Worm (Caenorhabditis elegans): ENCODE results near the gene F46B3.15.

DNA sequence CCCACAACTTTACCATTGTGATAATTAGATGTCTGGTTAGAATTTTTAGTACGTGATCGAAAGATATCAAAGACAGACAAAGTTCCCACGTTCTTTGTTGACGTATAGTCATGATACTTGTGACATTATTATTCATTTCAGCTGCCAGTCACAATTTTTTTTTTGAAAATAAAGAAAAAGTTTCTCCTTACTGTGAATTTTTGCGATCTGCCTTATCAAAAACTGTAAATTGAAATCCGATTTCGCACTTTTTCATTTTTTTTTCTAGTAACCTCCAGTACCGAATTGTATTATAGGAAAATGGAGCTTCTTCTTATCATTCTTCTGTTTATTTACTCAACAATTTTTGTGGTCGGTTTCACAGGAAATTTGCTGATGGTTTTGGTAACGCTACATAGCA is 47.6 kb upstream of the F46B3.15 start, which contains the start of gene srsx-35:
- TF ChIP-seq mdl-1 (tag; optimal IDR thresholded peaks at IDR 0.05) (no peak), nhr-19 (GFP tag; conservative IDR thresholded peaks at IDR 0.05) (no peak), aha-1 (tag; optimal IDR thresholded peaks at IDR 0.05) (no peak), snpc-4 (tag; optimal IDR thresholded peaks at IDR 0.05) (no peak), mab-9 (GFP tag; IDR thresholded peaks at IDR 0.05) (no peak), aly-2 (tag; optimal IDR thresholded peaks at IDR 0.05) (no peak), lin-39 (tag; optimal IDR thresholded peaks at IDR 0.05) (no peak), nhr-76 (tag; optimal IDR thresholded peaks at IDR 0.05) (no peak), unc-30 (tag; optimal IDR thresholded peaks at IDR 0.05) (no peak), nhr-77 (tag; optimal IDR thresholded peaks at IDR 0.05) (no peak)

Data from whole organism, L1 larva.